Fruit fly (Drosophila melanogaster): Measurements from ENCODE around the gene Pen.

The Pen gene

DNA sequence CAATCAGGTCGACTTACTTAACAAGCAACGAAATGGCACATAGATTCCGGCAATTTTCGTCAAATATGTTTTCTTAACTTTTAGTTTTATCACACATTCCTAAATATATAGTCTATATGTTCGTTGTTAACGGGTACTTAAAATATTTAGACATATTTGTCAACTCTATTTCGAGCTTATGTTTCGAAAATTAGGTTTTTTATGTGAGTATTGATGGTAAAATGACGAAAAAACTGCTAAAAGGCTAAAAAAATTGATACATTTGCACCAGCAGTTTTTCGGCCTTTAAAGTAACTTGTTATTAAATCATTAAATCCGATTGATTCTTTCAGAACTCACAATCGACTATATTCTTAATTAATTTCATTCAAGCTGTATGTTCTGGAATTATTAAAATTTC lies 39.3 kb upstream of the Pen start, which contains the start of gene CG13131:
Gene CG13131, minus strand, starts transcription at position 101 of the 400 bp plus-strand sequence.
- TF ChIP-seq lola (GFP tag; optimal IDR thresholded peaks at IDR 0.05) (no peak), h (GFP tag; optimal IDR thresholded peaks at IDR 0.05) (no peak), Dif (GFP tag; optimal IDR thresholded peaks at IDR 0.05; ENCODE audit: partially characterized antibody) (no peak), ey (GFP tag; optimal IDR thresholded peaks at IDR 0.05) (no peak), tai (GFP tag; optimal IDR thresholded peaks at IDR 0.05) (no peak), HLH106 (tag; optimal IDR thresholded peaks at IDR 0.05) (no peak), Hnf4 (GFP tag; optimal IDR thresholded peaks at IDR 0.05) (no peak), CrebA (GFP tag; optimal IDR thresholded peaks at IDR 0.05; ENCODE audit: borderline replicate concordance) (no peak), rgr (GFP tag; optimal IDR thresholded peaks at IDR 0.05) (no peak), pan (optimal IDR thresholded peaks at IDR 0.05) (no peak), CG32264 (GFP tag; optimal IDR thresholded peaks at IDR 0.05) (no peak), brk (GFP tag; optimal IDR thresholded peaks at IDR 0.05) (no peak), dsf (GFP tag; optimal IDR thresholded peaks at IDR 0.05; ENCODE audit: borderline replicate concordance) (no peak), Abd-B (GFP tag; optimal IDR thresholded peaks at IDR 0.05) (no peak), woc (GFP tag; optimal IDR thresholded peaks at IDR 0.05) (no peak), br (GFP tag; optimal IDR thresholded peaks at IDR 0.05) (no peak), sv (GFP tag; optimal IDR thresholded peaks at IDR 0.05) (no peak)

dm6 chr2L:10026376-10026775 lies 30.3 kb upstream of the Pen start, which contains the start of gene CG13127:
CG13127 (plus strand) TSS chr2L:10026676.
- TF ChIP-seq fru (GFP tag; optimal IDR thresholded peaks at IDR 0.05) (no peak), tai (GFP tag; optimal IDR thresholded peaks at IDR 0.05) (no peak), sv (GFP tag; optimal IDR thresholded peaks at IDR 0.05) (no peak), GATAd (GFP tag; optimal IDR thresholded peaks at IDR 0.05) (no peak), h (GFP tag; optimal IDR thresholded peaks at IDR 0.05) (no peak), N (GFP tag; optimal IDR thresholded peaks at IDR 0.05) (no peak), psq (GFP tag; optimal IDR thresholded peaks at IDR 0.05) (no peak), Rel (GFP tag; optimal IDR thresholded peaks at IDR 0.05) (no peak), Rel (tag; optimal IDR thresholded peaks at IDR 0.05) (no peak)

dm6 chr2L:10032415-10032814 lies 24.3 kb upstream of the Pen start, which contains the start of gene obst-B:
obst-B (plus strand) TSS chr2L:10032690.
- TF ChIP-seq Dif (GFP tag; optimal IDR thresholded peaks at IDR 0.05; ENCODE audit: partially characterized antibody) (peak; percentile 52), psq (GFP tag; optimal IDR thresholded peaks at IDR 0.05) (no peak), dmrt93B (GFP tag; optimal IDR thresholded peaks at IDR 0.05) (no peak), Vsx2 (GFP tag; optimal IDR thresholded peaks at IDR 0.05; ENCODE audit: partially characterized antibody) (peak; percentile 68), usp (GFP tag; optimal IDR thresholded peaks at IDR 0.05) (no peak), Abd-B (GFP tag; optimal IDR thresholded peaks at IDR 0.05) (no peak), CrebA (GFP tag; optimal IDR thresholded peaks at IDR 0.05; ENCODE audit: borderline replicate concordance) (no peak), CG9705 (GFP tag; optimal IDR thresholded peaks at IDR 0.05) (no peak), h (GFP tag; optimal IDR thresholded peaks at IDR 0.05) (no peak), Hnf4 (GFP tag; optimal IDR thresholded peaks at IDR 0.05) (no peak)

dm6 chr2L:10033410-10033809 lies 23.3 kb upstream of the Pen start:
- no peak for TF ChIP-seq HLH106 (tag; optimal IDR thresholded peaks at IDR 0.05)
- no peak for TF ChIP-seq Rel (GFP tag; optimal IDR thresholded peaks at IDR 0.05)
- no peak for TF ChIP-seq Rel (tag; optimal IDR thresholded peaks at IDR 0.05)
- no peak for TF ChIP-seq jim (GFP tag; optimal IDR thresholded peaks at IDR 0.05)
- no peak for TF ChIP-seq Hnf4 (GFP tag; optimal IDR thresholded peaks at IDR 0.05)
- no peak for TF ChIP-seq pan (optimal IDR thresholded peaks at IDR 0.05)
- TF ChIP-seq Sp1 (GFP tag; optimal IDR thresholded peaks at IDR 0.05): no peak
- no peak for TF ChIP-seq Mio (GFP tag; optimal IDR thresholded peaks at IDR 0.05)
- TF ChIP-seq sage (GFP tag; optimal IDR thresholded peaks at IDR 0.05): no peak
- no peak for TF ChIP-seq h (GFP tag; optimal IDR thresholded peaks at IDR 0.05)
- no peak for TF ChIP-seq Dfd (GFP tag; optimal IDR thresholded peaks at IDR 0.05)
- TF ChIP-seq lola (GFP tag; optimal IDR thresholded peaks at IDR 0.05): no peak

DNA sequence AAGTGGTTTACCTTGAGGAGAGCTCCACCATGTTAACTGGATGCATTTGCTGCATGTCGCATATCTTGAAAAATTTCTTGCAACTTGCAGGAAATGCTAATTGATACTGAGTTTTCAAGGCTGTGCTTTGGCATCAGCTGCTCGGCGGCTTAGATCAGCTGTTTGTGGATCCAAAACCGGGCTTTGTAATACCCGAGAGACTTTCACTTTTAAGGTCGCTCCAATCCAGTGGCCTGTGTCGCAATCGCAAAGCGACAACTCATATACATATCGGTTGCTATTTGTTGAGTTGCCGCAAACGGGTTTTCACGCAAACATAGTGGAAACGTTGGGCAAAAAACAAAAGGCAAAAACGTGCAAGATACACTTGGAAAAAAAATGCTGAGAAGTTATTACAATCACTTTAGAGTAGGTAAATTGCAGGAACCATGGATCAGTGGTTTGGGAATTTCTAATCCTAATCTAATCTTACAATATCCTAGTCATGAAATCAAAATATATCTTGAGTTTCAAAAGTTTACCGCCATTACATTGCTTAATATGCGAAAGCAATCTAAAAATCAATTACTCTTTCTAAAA lies 20.8 kb upstream of the Pen start:
- TF ChIP-seq br (GFP tag; optimal IDR thresholded peaks at IDR 0.05): no peak
- TF ChIP-seq usp (GFP tag; optimal IDR thresholded peaks at IDR 0.05): no peak
